Worm (Caenorhabditis elegans) whole organism, midembryonic: ENCODE data around the gene rips-1.

Source experiments
- T22C8.4 ChIP-seq: fragments of 200-800 bp; sonication (Bioruptor generic); IDR thresholded peaks from 2 replicates; pipeline ENCODE4 v1.3.6; 2022; ENCODE audit warnings: missing genetic modification characterization, missing compliant biosample characterization
- cog-1 ChIP-seq: sonication (generic microtip); optimal IDR thresholded peaks from 2 replicates; lab custom pipeline; 2016; ENCODE audit warnings: missing genetic modification characterization, missing compliant biosample characterization
- flt-1 ChIP-seq: fragments of 200-800 bp; sonication (Bioruptor generic); IDR thresholded peaks from 2 replicates; pipeline ENCODE4 v1.3.6; 2022; ENCODE audit warnings: missing genetic modification characterization, missing compliant biosample characterization
- klf-2 ChIP-seq: fragments of 200-800 bp; sonication (Bioruptor generic); conservative IDR thresholded peaks from 2 replicates; pipeline ENCODE4 v1.3.6; 2022; ENCODE audit warnings: missing genetic modification reagents, missing genetic modification characterization, missing compliant biosample characterization
- med-1 ChIP-seq: sonication (generic microtip); optimal IDR thresholded peaks from 2 replicates; lab custom pipeline; 2017; ENCODE audit warnings: missing genetic modification characterization, mild to moderate bottlenecking, missing compliant biosample characterization, antibody characterized with exemption, missing genetic modification reagents; ENCODE audit not compliant: insufficient read depth
- ref-1 ChIP-seq: fragments of 200-800 bp; sonication (Bioruptor generic); conservative IDR thresholded peaks from 2 replicates; pipeline ENCODE4 v1.3.6; 2022; ENCODE audit warnings: missing genetic modification reagents, missing genetic modification characterization, missing compliant biosample characterization
- tab-1 ChIP-seq: fragments of 200-800 bp; sonication (Bioruptor generic); IDR thresholded peaks from 2 replicates; pipeline ENCODE4 v1.3.6; 2022; ENCODE audit warnings: missing genetic modification characterization, missing compliant biosample characterization
- ztf-23 ChIP-seq: fragments of 200-800 bp; sonication (Bioruptor generic); IDR thresholded peaks from 2 replicates; pipeline ENCODE4 v1.3.6; 2022; ENCODE audit warnings: missing genetic modification reagents, missing genetic modification characterization, missing compliant biosample characterization
- ztf-29 ChIP-seq: fragments of 200-800 bp; sonication (Bioruptor generic); IDR thresholded peaks from 2 replicates; pipeline ENCODE4 v1.3.6; 2022; ENCODE audit warnings: missing genetic modification reagents, missing genetic modification characterization, missing compliant biosample characterization

Gene rips-1

ce11 chrV:3771437-3772256 is at the start of gene rips-1, which contains the start of gene R08E5.1:
Gene rips-1, plus strand, starts transcription at chrV:3772021.
Gene R08E5.1, minus strand, starts transcription at chrV:3771518.
- no peak for TF ChIP-seq tab-1 (GFP tag; lab: Robert Waterston, UW)
- TF ChIP-seq ztf-29 (GFP tag; lab: Robert Waterston, UW), result no peak
- TF ChIP-seq T22C8.4 (GFP tag; lab: Robert Waterston, UW), result no peak
- no peak for TF ChIP-seq ztf-23 (GFP tag; lab: Robert Waterston, UW)
- TF ChIP-seq klf-2 (GFP tag; lab: Robert Waterston, UW), result no peak
- no peak for TF ChIP-seq ref-1 (GFP tag; lab: Robert Waterston, UW)
- TF ChIP-seq flt-1 (GFP tag; lab: Robert Waterston, UW), result no peak

ce11 chrV:3724772-3725171 is 47.0 kb upstream of the rips-1 start, which contains the start of gene str-30:
Gene str-30, plus strand, starts transcription at chrV:3725072.
- TF ChIP-seq tab-1 (GFP tag; lab: Robert Waterston, UW) (no peak), med-1 (no peak), flt-1 (GFP tag; lab: Robert Waterston, UW) (no peak), ztf-23 (GFP tag; lab: Robert Waterston, UW) (no peak), ref-1 (GFP tag; lab: Robert Waterston, UW) (no peak), T22C8.4 (GFP tag; lab: Robert Waterston, UW) (no peak), ztf-29 (GFP tag; lab: Robert Waterston, UW) (no peak), klf-2 (GFP tag; lab: Robert Waterston, UW) (no peak), cog-1 (tag; lab: Kevin White, UChicago) (no peak)

- TF ChIP-seq flt-1 (GFP tag; lab: Robert Waterston, UW) (no peak), klf-2 (GFP tag; lab: Robert Waterston, UW) (no peak), ref-1 (GFP tag; lab: Robert Waterston, UW) (no peak), T22C8.4 (GFP tag; lab: Robert Waterston, UW) (no peak), ztf-23 (GFP tag; lab: Robert Waterston, UW) (no peak), cog-1 (tag; lab: Kevin White, UChicago) (no peak), tab-1 (GFP tag; lab: Robert Waterston, UW) (no peak), med-1 (no peak), ztf-29 (GFP tag; lab: Robert Waterston, UW) (no peak)
Observed at ce11 chrV:3738409-3738808, 33.4 kb upstream of the rips-1 start.

ce11 chrV:3739302-3739701 is 32.5 kb upstream of the rips-1 start, which contains the start of gene hpo-36:
Gene hpo-36, minus strand, starts transcription at chrV:3739402.
- TF ChIP-seq ztf-29 (GFP tag; lab: Robert Waterston, UW), result no peak
- TF ChIP-seq med-1, result no peak
- no peak for TF ChIP-seq ref-1 (GFP tag; lab: Robert Waterston, UW)
- no peak for TF ChIP-seq T22C8.4 (GFP tag; lab: Robert Waterston, UW)
- TF ChIP-seq tab-1 (GFP tag; lab: Robert Waterston, UW), result no peak
- TF ChIP-seq flt-1 (GFP tag; lab: Robert Waterston, UW), result no peak
- no peak for TF ChIP-seq ztf-23 (GFP tag; lab: Robert Waterston, UW)
- no peak for TF ChIP-seq klf-2 (GFP tag; lab: Robert Waterston, UW)
- no peak for TF ChIP-seq cog-1 (tag; lab: Kevin White, UChicago)

- TF ChIP-seq flt-1 (GFP tag; lab: Robert Waterston, UW), result no peak
- no peak for TF ChIP-seq T22C8.4 (GFP tag; lab: Robert Waterston, UW)
- TF ChIP-seq tab-1 (GFP tag; lab: Robert Waterston, UW), result no peak
- TF ChIP-seq klf-2 (GFP tag; lab: Robert Waterston, UW), result no peak
- TF ChIP-seq med-1, result no peak
- TF ChIP-seq cog-1 (tag; lab: Kevin White, UChicago), result no peak
- TF ChIP-seq ztf-29 (GFP tag; lab: Robert Waterston, UW), result no peak
- TF ChIP-seq ztf-23 (GFP tag; lab: Robert Waterston, UW), result no peak
- TF ChIP-seq ref-1 (GFP tag; lab: Robert Waterston, UW), result no peak
Observed at ce11 chrV:3743172-3743626, 28.6 kb upstream of the rips-1 start, which contains the start of gene mtm-9. Gene mtm-9, plus strand, starts transcription at chrV:3743576.

ce11 chrV:3750328-3750727 is 21.5 kb upstream of the rips-1 start:
- TF ChIP-seq ref-1 (GFP tag; lab: Robert Waterston, UW), result no peak
- no peak for TF ChIP-seq flt-1 (GFP tag; lab: Robert Waterston, UW)
- TF ChIP-seq ztf-29 (GFP tag; lab: Robert Waterston, UW), result no peak
- TF ChIP-seq T22C8.4 (GFP tag; lab: Robert Waterston, UW), result no peak
- TF ChIP-seq tab-1 (GFP tag; lab: Robert Waterston, UW), result no peak
- TF ChIP-seq ztf-23 (GFP tag; lab: Robert Waterston, UW), result no peak
- TF ChIP-seq cog-1 (tag; lab: Kevin White, UChicago), result no peak
- no peak for TF ChIP-seq klf-2 (GFP tag; lab: Robert Waterston, UW)
- no peak for TF ChIP-seq med-1

- no peak for TF ChIP-seq ref-1 (GFP tag; lab: Robert Waterston, UW)
- TF ChIP-seq ztf-29 (GFP tag; lab: Robert Waterston, UW), result no peak
- TF ChIP-seq klf-2 (GFP tag; lab: Robert Waterston, UW), result no peak
- no peak for TF ChIP-seq cog-1 (tag; lab: Kevin White, UChicago)
- TF ChIP-seq ztf-23 (GFP tag; lab: Robert Waterston, UW), result no peak
- no peak for TF ChIP-seq med-1
- no peak for TF ChIP-seq T22C8.4 (GFP tag; lab: Robert Waterston, UW)
Observed at ce11 chrV:3756887-3757286, 14.9 kb upstream of the rips-1 start, which contains the start of gene gid-7. Gene gid-7, minus strand, starts transcription at chrV:3757074.

- no peak for TF ChIP-seq klf-2 (GFP tag; lab: Robert Waterston, UW)
- peak; percentile 38 for TF ChIP-seq cog-1 (tag; lab: Kevin White, UChicago)
Observed at ce11 chrV:3759419-3759915, 12.4 kb upstream of the rips-1 start, which contains the start of gene chk-1. Gene chk-1, minus strand, starts transcription at chrV:3759469.

ce11 chrV:3760839-3761238 is 11.0 kb upstream of the rips-1 start, which contains the start of gene oac-55:
Gene oac-55, plus strand, starts transcription at chrV:3761139.
- TF ChIP-seq cog-1 (tag; lab: Kevin White, UChicago), result no peak
